Worm (Caenorhabditis elegans): ENCODE measurements around the gene T09F3.2.

The T09F3.2 gene

DNA sequence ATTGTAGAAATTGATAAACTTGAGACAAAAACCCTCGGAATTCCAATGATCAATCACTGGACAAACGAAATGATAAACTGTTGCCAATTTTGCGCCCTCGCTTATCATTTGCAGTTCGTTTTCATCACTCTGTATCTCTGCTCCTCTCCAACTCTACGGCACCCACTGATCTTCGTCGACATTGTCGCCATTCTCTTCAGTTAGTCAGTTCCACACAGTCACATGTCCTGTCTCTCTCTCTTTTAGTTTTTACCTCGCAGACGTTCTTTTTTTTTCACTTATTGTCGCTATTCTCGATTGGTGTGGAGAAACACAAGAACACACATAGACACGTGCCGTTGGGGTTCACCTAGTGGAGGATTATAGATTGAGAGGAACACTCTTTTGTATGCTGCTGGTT, 1.9 kb upstream of the T09F3.2 start (continued):
- TF ChIP-seq ztf-6 (GFP tag; IDR thresholded peaks at IDR 0.05): no peak
- TF ChIP-seq nhr-120 (GFP tag; IDR thresholded peaks at IDR 0.05): no peak
- peak; percentile 65 for TF ChIP-seq die-1 (tag; optimal IDR thresholded peaks at IDR 0.05)
- no peak for TF ChIP-seq snpc-4 (GFP tag; optimal IDR thresholded peaks at IDR 0.05)
- TF ChIP-seq snpc-4 (tag; optimal IDR thresholded peaks at IDR 0.05): peak in 3 of 4 experiments; percentile 27 to 57 (median 32)
- peak; percentile 77 for TF ChIP-seq K11D2.4 (GFP tag; IDR thresholded peaks at IDR 0.05)
- peak; percentile 65 for TF ChIP-seq ceh-27 (GFP tag; optimal IDR thresholded peaks at IDR 0.05)
- no peak for TF ChIP-seq F57A8.1 (GFP tag; optimal IDR thresholded peaks at IDR 0.05)
- peak; percentile 34 for TF ChIP-seq mcd-1 (GFP tag; IDR thresholded peaks at IDR 0.05)
- no peak for TF ChIP-seq D2030.7 (GFP tag; IDR thresholded peaks at IDR 0.05)
- TF ChIP-seq let-526 (GFP tag; IDR thresholded peaks at IDR 0.05): peak; percentile 62; the same call in 1 of the 2 replicates
- TF ChIP-seq nhr-80 (tag; optimal IDR thresholded peaks at IDR 0.05): peak; percentile 88
- no peak for TF ChIP-seq rpc-1 (optimal IDR thresholded peaks at IDR 0.05)
- TF ChIP-seq rpc-1 (tag; optimal IDR thresholded peaks at IDR 0.05): no peak
- TF ChIP-seq K12H6.12 (tag; optimal IDR thresholded peaks at IDR 0.05): peak; percentile 43
- TF ChIP-seq ets-4 (GFP tag; optimal IDR thresholded peaks at IDR 0.05): peak; percentile 59
- TF ChIP-seq hsf-1 (GFP tag; IDR thresholded peaks at IDR 0.05): 0 out of 2 replicates have a peak, but pooled peaks have one; percentile 43
- TF ChIP-seq cebp-1 (GFP tag; IDR thresholded peaks at IDR 0.05): peak; percentile 8; the same call in 1 of the 2 replicates
- peak; percentile 73 for TF ChIP-seq cebp-1 (tag; optimal IDR thresholded peaks at IDR 0.05)
- peak; percentile 6; the same call in 1 of the 2 replicates for TF ChIP-seq Y53G8AR.9 (GFP tag; conservative IDR thresholded peaks at IDR 0.05)
- TF ChIP-seq ZK185.1 (tag; optimal IDR thresholded peaks at IDR 0.05; ENCODE audit: poor library complexity, severe bottlenecking): peak; percentile 56
- no peak for TF ChIP-seq madf-3 (GFP tag; IDR thresholded peaks at IDR 0.05)
- TF ChIP-seq tbp1 (GFP tag; optimal IDR thresholded peaks at IDR 0.05): peak; percentile 18
- TF ChIP-seq nhr-27 (tag; optimal IDR thresholded peaks at IDR 0.05): no peak
- no peak for TF ChIP-seq sptf-2 (GFP tag; optimal IDR thresholded peaks at IDR 0.05)
- TF ChIP-seq nhr-179 (tag; optimal IDR thresholded peaks at IDR 0.05): no peak
- TF ChIP-seq F10E7.11 (tag; optimal IDR thresholded peaks at IDR 0.05): no peak

ce11 chrII:10389776-10390175, 1.2 kb upstream of the T09F3.2 start:
- TF ChIP-seq hlh-12 (tag; optimal IDR thresholded peaks at IDR 0.05) (no peak), attf-5 (GFP tag; optimal IDR thresholded peaks at IDR 0.05) (peak; percentile 23), ztf-18 (tag; optimal IDR thresholded peaks at IDR 0.05) (no peak), cebp-2 (GFP tag; IDR thresholded peaks at IDR 0.05) (0 out of 2 replicates have a peak, but pooled peaks have one; percentile 81), atf-7 (tag; optimal IDR thresholded peaks at IDR 0.05) (peak; percentile 36), ets-4 (GFP tag; optimal IDR thresholded peaks at IDR 0.05) (peak; percentile 57), aptf-3 (GFP tag; IDR thresholded peaks at IDR 0.05) (no peak), pha-4 (tag; optimal IDR thresholded peaks at IDR 0.05) (no peak), F55B11.4 (tag; optimal IDR thresholded peaks at IDR 0.05; ENCODE audit: borderline replicate concordance, insufficient read depth) (no peak), mxl-1 (tag; optimal IDR thresholded peaks at IDR 0.05) (no peak), lin-35 (GFP tag; optimal IDR thresholded peaks at IDR 0.05) (peak in 1 of 3 experiments; percentile 22), cebp-1 (GFP tag; IDR thresholded peaks at IDR 0.05) (no peak), cebp-1 (tag; optimal IDR thresholded peaks at IDR 0.05) (peak; percentile 52), lin-40 (tag; optimal IDR thresholded peaks at IDR 0.05) (no peak), B0019.2 (GFP tag; conservative IDR thresholded peaks at IDR 0.05) (no peak), hmg-20 (GFP tag; IDR thresholded peaks at IDR 0.05) (no peak), somi-1 (GFP tag; optimal IDR thresholded peaks at IDR 0.05) (peak; percentile 47), Y95B8A.8 (GFP tag; IDR thresholded peaks at IDR 0.05) (no peak), lin-54 (GFP tag; optimal IDR thresholded peaks at IDR 0.05) (peak; percentile 32), ztf-28 (GFP tag; IDR thresholded peaks at IDR 0.05) (no peak), hsf-1 (GFP tag; IDR thresholded peaks at IDR 0.05) (no peak), dox-1 (GFP tag; IDR thresholded peaks at IDR 0.05) (peak; percentile 59), let-607 (tag; optimal IDR thresholded peaks at IDR 0.05) (peak; percentile 66 to 71), ceh-79 (tag; optimal IDR thresholded peaks at IDR 0.05) (no peak), snpc-4 (GFP tag; optimal IDR thresholded peaks at IDR 0.05) (no peak), snpc-4 (tag; optimal IDR thresholded peaks at IDR 0.05) (peak in 1 of 4 experiments; percentile 20), nfyb-1 (GFP tag; IDR thresholded peaks at IDR 0.05) (peak; percentile 83; the same call in 1 of the 2 replicates), hmg-1.2 (GFP tag; IDR thresholded peaks at IDR 0.05) (no peak)

All from whole organism, young adult.